Worm (Caenorhabditis elegans) whole organism, L4/young adult: ENCODE measurements around the gene Y55B1BR.6.

Source experiments
- W03F9.2 ChIP-seq: fragments of 150-350 bp; optimal IDR thresholded peaks from 2 replicates; lab custom pipeline; 2014; ENCODE audit warnings: missing biosample characterization, missing genetic modification characterization
- dao-5 ChIP-seq: sonication (generic microtip); optimal IDR thresholded peaks from 2 replicates; lab custom pipeline; 2016; ENCODE audit warnings: missing genotype, missing genetic modification characterization, moderate library complexity, missing compliant biosample characterization

DNA sequence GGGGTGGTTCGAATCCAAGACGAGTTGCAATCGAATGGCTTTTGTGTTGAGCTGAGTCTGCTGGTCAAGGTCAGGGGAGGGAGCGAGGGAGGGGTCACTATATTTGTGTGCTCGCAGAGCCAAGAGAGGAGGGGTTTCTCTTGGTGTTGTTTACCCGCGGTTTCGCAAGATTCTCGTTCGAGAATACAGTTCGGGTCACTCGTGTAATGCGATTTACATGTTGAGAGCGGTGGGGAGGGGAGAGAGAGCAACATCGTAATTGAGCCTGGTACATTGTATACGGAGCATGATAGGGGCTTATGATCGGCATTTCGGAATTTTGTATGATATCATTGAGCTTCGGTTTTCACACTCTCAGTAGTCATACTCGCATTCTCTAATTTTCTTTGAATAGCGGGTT is 48.5 kb upstream of the Y55B1BR.6 start, which contains the start of gene F30H5.3:
- TF ChIP-seq W03F9.2 (tag; lab: Kevin White, UChicago) = no peak
- no peak for TF ChIP-seq dao-5
